Fruit fly (Drosophila melanogaster): ENCODE measurements around the gene CG15209.

- no peak for TF ChIP-seq lola (GFP tag; optimal IDR thresholded peaks at IDR 0.05)
- peak; percentile 73 for TF ChIP-seq psq (GFP tag; optimal IDR thresholded peaks at IDR 0.05)
- no peak for TF ChIP-seq rgr (GFP tag; optimal IDR thresholded peaks at IDR 0.05)
- no peak for TF ChIP-seq Hr78 (GFP tag; optimal IDR thresholded peaks at IDR 0.05)
- no peak for TF ChIP-seq usp (GFP tag; optimal IDR thresholded peaks at IDR 0.05)
These were observed 41.0 kb upstream of the CG15209 start for dm6 chrX:10801033-10801432.

Data from whole organism, wandering third instar larva.